Worm (Caenorhabditis elegans) whole organism, L4 larva: ENCODE measurements around the gene F40H3.3.

Experiments used
- attf-4 ChIP-seq: sonication (generic microtip); optimal IDR thresholded peaks from 3 replicates; lab custom pipeline; 2017; ENCODE audit warnings: missing biosample characterization, missing genetic modification characterization
- ceh-20 ChIP-seq: fragments of 200-800 bp; sonication (Bioruptor generic); IDR thresholded peaks from 2 replicates; pipeline ENCODE4 v1.3.6; 2022; ENCODE audit warnings: missing genetic modification reagents, missing genetic modification characterization, missing compliant biosample characterization
- ces-1 ChIP-seq: fragments of 150-350 bp; sonication (generic microtip); optimal IDR thresholded peaks from 4 replicates; lab custom pipeline; 2014; ENCODE audit warnings: missing biosample characterization, missing genetic modification reagents, missing genetic modification characterization
- hif-1 ChIP-seq, 2 experiments: sonication (generic microtip); optimal IDR thresholded peaks; 2 replicates each; lab custom pipeline; 2016 to 2017; ENCODE audit warnings: missing compliant biosample characterization in 2 of 2, missing genetic modification characterization in 2 of 2, missing genetic modification reagents in 2 of 2, missing genotype in 2 of 2, mild to moderate bottlenecking in 1 of 2
- lir-3 ChIP-seq: sonication (generic microtip); optimal IDR thresholded peaks from 2 replicates; lab custom pipeline; 2016; ENCODE audit warnings: mild to moderate bottlenecking, missing genetic modification characterization, missing compliant biosample characterization
- mdl-1 ChIP-seq, 2 experiments: fragments of 150-350 bp in 1 of 2; sonication (generic microtip) in 1 of 2; optimal IDR thresholded peaks; 2 replicates each; lab custom pipeline; 2014 to 2017; ENCODE audit warnings: missing biosample characterization in 2 of 2, missing genetic modification characterization in 2 of 2
- nhr-11 ChIP-seq: fragments of 150-350 bp; optimal IDR thresholded peaks from 2 replicates; lab custom pipeline; 2014; ENCODE audit warnings: missing biosample characterization, missing genetic modification characterization
- nhr-111 ChIP-seq: fragments of 200-800 bp; sonication (Bioruptor generic); optimal IDR thresholded peaks from 2 replicates; lab custom pipeline; 2018; ENCODE audit warnings: mild to moderate bottlenecking, missing genetic modification characterization, missing compliant biosample characterization
- skn-1 ChIP-seq: fragments of 150-350 bp; optimal IDR thresholded peaks from 2 replicates; lab custom pipeline; 2014; ENCODE audit warnings: missing biosample characterization, missing genetic modification characterization
- spr-3 ChIP-seq: fragments of 200-800 bp; sonication (Bioruptor generic); optimal IDR thresholded peaks from 2 replicates; lab custom pipeline; 2018; ENCODE audit warnings: mild to moderate bottlenecking, missing genetic modification characterization, missing compliant biosample characterization
- tra-1 ChIP-seq: fragments of 200-800 bp; sonication (Bioruptor generic); IDR thresholded peaks from 2 replicates; pipeline ENCODE4 v1.3.6; 2022; ENCODE audit warnings: missing genetic modification reagents, missing genetic modification characterization, missing compliant biosample characterization
- unc-62 ChIP-seq, 3 experiments: fragments of 150-350 bp in 1 of 3; sonication (generic microtip); optimal IDR thresholded peaks in 2 of 3; peaks in 1 of 3; 1 replicate in 1 of 3; 2 replicates in 2 of 3; lab custom pipeline; 2014 to 2017; ENCODE audit warnings: missing biosample characterization in 3 of 3, missing genetic modification characterization in 3 of 3, missing genetic modification reagents in 3 of 3, missing genotype in 1 of 3
- ztf-11 ChIP-seq: fragments of 150-350 bp; optimal IDR thresholded peaks from 2 replicates; lab custom pipeline; 2014; ENCODE audit warnings: missing biosample characterization, missing genetic modification characterization

- TF ChIP-seq ceh-20 (GFP tag; lab: Robert Waterston, UW): no peak
- no peak for TF ChIP-seq tra-1
- no peak for TF ChIP-seq hif-1 (tag; optimal IDR thresholded peaks at IDR 0.05; lab: Kevin White, UChicago)
- TF ChIP-seq skn-1 (tag; lab: Kevin White, UChicago): no peak
- no peak for TF ChIP-seq mdl-1 (tag; optimal IDR thresholded peaks at IDR 0.05; lab: Kevin White, UChicago)
- no peak for TF ChIP-seq spr-3
- no peak for TF ChIP-seq nhr-11 (tag; lab: Kevin White, UChicago)
- no peak for TF ChIP-seq nhr-111 (GFP tag; lab: Kevin White, UChicago)
- TF ChIP-seq ztf-11 (tag; lab: Kevin White, UChicago): no peak
- TF ChIP-seq ces-1 (GFP tag; lab: Kevin White, UChicago): peak; percentile 20
- no peak for TF ChIP-seq lir-3 (tag; lab: Kevin White, UChicago)
- TF ChIP-seq attf-4: no peak
- TF ChIP-seq unc-62 (GFP tag; optimal IDR thresholded peaks at IDR 0.05 in 1 of 2; lab: Kevin White, UChicago): no peak
- no peak for TF ChIP-seq unc-62 (tag; optimal IDR thresholded peaks at IDR 0.05; lab: Kevin White, UChicago)
Measured at ce11 chrII:6165152-6165551, 6.2 kb upstream of the F40H3.3 start.
